Fruit fly (Drosophila melanogaster) whole organism, embryonic: ENCODE measurements around the gene CG32246.

Source experiments
- Abd-B ChIP-seq: fragments of 200-800 bp; sonication (Bioruptor generic); optimal IDR thresholded peaks from 2 replicates; lab custom pipeline; 2018; ENCODE audit warnings: missing biosample characterization, mild to moderate bottlenecking, missing genetic modification characterization, moderate library complexity
- Aef1 ChIP-seq: fragments of 200-800 bp; sonication (Bioruptor generic); IDR thresholded peaks from 3 replicates; pipeline ENCODE4 v1.3.6; 2022; ENCODE audit warnings: missing biosample characterization, missing genetic modification characterization
- Blimp-1 ChIP-seq: fragments of 200-800 bp; sonication (Bioruptor generic); optimal IDR thresholded peaks from 3 replicates; lab custom pipeline; 2018; ENCODE audit warnings: missing biosample characterization, missing genetic modification characterization, mild to moderate bottlenecking, moderate library complexity, missing genetic modification reagents
- CG10321 ChIP-seq: fragments of 200-800 bp; sonication (Bioruptor generic); IDR thresholded peaks from 2 replicates; pipeline ENCODE4 v1.3.6; 2022; ENCODE audit warnings: missing biosample characterization, missing genetic modification characterization
- CG10565 ChIP-seq: fragments of 200-800 bp; sonication (Bioruptor generic); optimal IDR thresholded peaks from 3 replicates; lab custom pipeline; 2016; ENCODE audit warnings: missing biosample characterization, mild to moderate bottlenecking, missing genetic modification characterization
- CG10654 ChIP-seq: fragments of 200-800 bp; sonication (Bioruptor generic); optimal IDR thresholded peaks from 2 replicates; lab custom pipeline; 2016; ENCODE audit warnings: missing biosample characterization, missing genetic modification characterization
- CG11723 ChIP-seq: fragments of 200-800 bp; sonication (Bioruptor generic); optimal IDR thresholded peaks from 2 replicates; lab custom pipeline; 2017; ENCODE audit warnings: missing biosample characterization, mild to moderate bottlenecking, missing genetic modification characterization
- CG12071 ChIP-seq: fragments of 200-800 bp; sonication (Bioruptor generic); optimal IDR thresholded peaks from 3 replicates; lab custom pipeline; 2018; ENCODE audit warnings: missing biosample characterization, mild to moderate bottlenecking, missing genetic modification characterization
- CG13123 ChIP-seq: fragments of 200-800 bp; sonication (Bioruptor generic); optimal IDR thresholded peaks from 2 replicates; lab custom pipeline; 2016; ENCODE audit warnings: missing biosample characterization, missing genetic modification characterization
- CG13424 ChIP-seq: fragments of 200-800 bp; sonication (Bioruptor generic); optimal IDR thresholded peaks from 2 replicates; lab custom pipeline; 2019; ENCODE audit warnings: missing biosample characterization, mild to moderate bottlenecking, missing genetic modification characterization, moderate library complexity
- CG13775 ChIP-seq: fragments of 200-800 bp; sonication (Bioruptor generic); optimal IDR thresholded peaks from 3 replicates; lab custom pipeline; 2017; ENCODE audit warnings: missing biosample characterization, mild to moderate bottlenecking, missing genetic modification characterization
- CG1602 ChIP-seq: fragments of 200-800 bp; sonication (Bioruptor generic); optimal IDR thresholded peaks from 3 replicates; lab custom pipeline; 2016; ENCODE audit warnings: missing biosample characterization, missing genetic modification characterization
- CG17186 ChIP-seq: fragments of 200-800 bp; sonication (Bioruptor generic); optimal IDR thresholded peaks from 3 replicates; lab custom pipeline; 2017; ENCODE audit warnings: missing biosample characterization, missing genetic modification reagents, missing genetic modification characterization
- CG17359 ChIP-seq: fragments of 200-800 bp; sonication (Bioruptor generic); optimal IDR thresholded peaks from 3 replicates; lab custom pipeline; 2018; ENCODE audit warnings: missing biosample characterization, mild to moderate bottlenecking, missing genetic modification characterization, moderate library complexity
- CG18476 ChIP-seq: fragments of 200-800 bp; sonication (Bioruptor generic); optimal IDR thresholded peaks from 2 replicates; lab custom pipeline; 2016; ENCODE audit warnings: missing biosample characterization, mild to moderate bottlenecking, missing genetic modification characterization
- CG32772 ChIP-seq: fragments of 200-800 bp; sonication (Bioruptor generic); IDR thresholded peaks from 2 replicates; pipeline ENCODE4 v1.3.6; 2022; ENCODE audit warnings: missing biosample characterization, missing genetic modification characterization
- CG5245 ChIP-seq: fragments of 200-800 bp; sonication (Bioruptor generic); optimal IDR thresholded peaks from 3 replicates; lab custom pipeline; 2016; ENCODE audit warnings: missing biosample characterization, missing genetic modification characterization
- CG7271 ChIP-seq: fragments of 200-800 bp; sonication (Bioruptor generic); optimal IDR thresholded peaks from 2 replicates; lab custom pipeline; 2018; ENCODE audit warnings: missing biosample characterization, mild to moderate bottlenecking, missing genetic modification characterization, moderate library complexity
- CG7372 ChIP-seq: fragments of 200-800 bp; sonication (Bioruptor generic); IDR thresholded peaks from 2 replicates; pipeline ENCODE4 v1.3.6; 2022; ENCODE audit warnings: missing biosample characterization, missing genetic modification characterization
- CG7745 ChIP-seq: fragments of 200-800 bp; sonication (Bioruptor generic); optimal IDR thresholded peaks from 2 replicates; lab custom pipeline; 2018; ENCODE audit warnings: missing biosample characterization, mild to moderate bottlenecking, missing genetic modification characterization, moderate library complexity
- CG8388 ChIP-seq: fragments of 200-800 bp; sonication (Bioruptor generic); optimal IDR thresholded peaks from 2 replicates; lab custom pipeline; 2019; ENCODE audit warnings: missing biosample characterization, mild to moderate bottlenecking, missing genetic modification characterization, moderate library complexity
- CG9609 ChIP-seq: fragments of 200-800 bp; sonication (Bioruptor generic); optimal IDR thresholded peaks from 3 replicates; lab custom pipeline; 2016; ENCODE audit warnings: missing biosample characterization, missing genetic modification characterization
- CG9797 ChIP-seq: fragments of 200-800 bp; sonication (Bioruptor generic); optimal IDR thresholded peaks from 3 replicates; lab custom pipeline; 2018; ENCODE audit warnings: missing biosample characterization, mild to moderate bottlenecking, missing genetic modification characterization
- CoRest ChIP-seq: fragments of 200-800 bp; sonication (Bioruptor generic); optimal IDR thresholded peaks from 3 replicates; lab custom pipeline; 2018; ENCODE audit warnings: missing biosample characterization, mild to moderate bottlenecking, missing genetic modification characterization, moderate library complexity
- D19A ChIP-seq: fragments of 200-800 bp; optimal IDR thresholded peaks from 3 replicates; lab custom pipeline; 2019; ENCODE audit warnings: missing biosample characterization, mild to moderate bottlenecking, missing genetic modification characterization, moderate library complexity
- Drgx ChIP-seq: fragments of 200-800 bp; sonication (Bioruptor generic); IDR thresholded peaks from 2 replicates; pipeline ENCODE4 v1.3.6; 2022; ENCODE audit warnings: missing biosample characterization, missing genetic modification characterization
- ERR ChIP-seq: fragments of 200-800 bp; sonication (Bioruptor generic); optimal IDR thresholded peaks from 2 replicates; lab custom pipeline; 2016; ENCODE audit warnings: missing biosample characterization, missing genetic modification characterization
- Eip74EF ChIP-seq, 2 experiments: fragments of 200-800 bp in 1 of 2; fragments of >200 bp in 1 of 2; sonication (Bioruptor generic) in 1 of 2; optimal IDR thresholded peaks; 2 replicates each; lab custom pipeline; 2017 to 2019; ENCODE audit warnings: missing biosample characterization in 2 of 2, missing genetic modification characterization in 2 of 2, mild to moderate bottlenecking in 1 of 2, moderate library complexity in 1 of 2
- Elba2 ChIP-seq: fragments of 200-800 bp; sonication (Bioruptor generic); optimal IDR thresholded peaks from 3 replicates; lab custom pipeline; 2016; ENCODE audit warnings: missing biosample characterization, missing genetic modification characterization
- Fer3 ChIP-seq: fragments of 200-800 bp; sonication (Bioruptor generic); optimal IDR thresholded peaks from 2 replicates; lab custom pipeline; 2018; ENCODE audit warnings: missing biosample characterization, mild to moderate bottlenecking, missing genetic modification characterization, moderate library complexity
- Hand ChIP-seq: fragments of 200-800 bp; sonication (Bioruptor generic); optimal IDR thresholded peaks from 2 replicates; lab custom pipeline; 2017; ENCODE audit warnings: mild to moderate bottlenecking, missing biosample characterization, missing genetic modification reagents, missing genetic modification characterization
- Hsf ChIP-seq: fragments of 200-800 bp; sonication (Bioruptor generic); optimal IDR thresholded peaks from 3 replicates; lab custom pipeline; 2016; ENCODE audit warnings: missing biosample characterization, missing genetic modification characterization
- Meics ChIP-seq: fragments of 200-800 bp; sonication (Bioruptor generic); optimal IDR thresholded peaks from 2 replicates; lab custom pipeline; 2017; ENCODE audit warnings: missing biosample characterization, mild to moderate bottlenecking, missing genetic modification characterization
- Mes4 ChIP-seq: fragments of 200-800 bp; sonication (Bioruptor generic); optimal IDR thresholded peaks from 2 replicates; lab custom pipeline; 2016; ENCODE audit warnings: missing biosample characterization, missing genetic modification characterization
- abd-A ChIP-seq: fragments of 200-800 bp; sonication (Bioruptor generic); optimal IDR thresholded peaks from 3 replicates; lab custom pipeline; 2019; ENCODE audit warnings: missing biosample characterization, mild to moderate bottlenecking, missing genetic modification characterization, moderate library complexity
- chn ChIP-seq: fragments of 200-800 bp; sonication (Bioruptor generic); optimal IDR thresholded peaks from 2 replicates; lab custom pipeline; 2016; ENCODE audit warnings: missing biosample characterization, missing genetic modification characterization
- dysf ChIP-seq: fragments of 200-800 bp; sonication (Bioruptor generic); IDR thresholded peaks from 3 replicates; pipeline ENCODE4 v1.3.6; 2022; ENCODE audit warnings: missing biosample characterization, missing genetic modification characterization
- ham ChIP-seq: fragments of 200-800 bp; sonication (Bioruptor generic); IDR thresholded peaks from 2 replicates; pipeline ENCODE4 v1.3.6; 2022; ENCODE audit warnings: missing biosample characterization, missing genetic modification characterization
- jigr1 ChIP-seq: fragments of 200-800 bp; sonication (Bioruptor generic); IDR thresholded peaks from 3 replicates; pipeline ENCODE4 v1.3.6; 2022; ENCODE audit warnings: missing biosample characterization, missing genetic modification characterization
- lab ChIP-seq: fragments of 200-800 bp; sonication (Bioruptor generic); optimal IDR thresholded peaks from 3 replicates; lab custom pipeline; 2017; ENCODE audit warnings: missing biosample characterization, missing genetic modification characterization, mild to moderate bottlenecking, moderate library complexity, missing genetic modification reagents
- lov ChIP-seq, 2 experiments: fragments of 200-800 bp in 1 of 2; fragments of >200 bp in 1 of 2; sonication (Bioruptor generic) in 1 of 2; IDR thresholded peaks in 1 of 2; optimal IDR thresholded peaks in 1 of 2; 2 replicates in 1 of 2; 3 replicates in 1 of 2; pipeline versions ENCODE4 v1.3.6 to Lab custom; 2017 to 2022; ENCODE audit warnings: missing biosample characterization in 1 of 2, missing genetic modification characterization in 1 of 2
- maf-S ChIP-seq: fragments of 200-800 bp; sonication (Bioruptor generic); optimal IDR thresholded peaks from 2 replicates; lab custom pipeline; 2016; ENCODE audit warnings: missing biosample characterization, missing genetic modification characterization
- mam ChIP-seq: fragments of 200-800 bp; sonication (Bioruptor generic); optimal IDR thresholded peaks from 3 replicates; lab custom pipeline; 2016; ENCODE audit warnings: missing biosample characterization, missing genetic modification characterization
- pan ChIP-seq, 4 experiments: fragments of >200 bp in 3 of 4; fragments of 200-800 bp in 1 of 4; sonication (Bioruptor generic) in 1 of 4; optimal IDR thresholded peaks in 3 of 4; IDR thresholded peaks in 1 of 4; 2 replicates each; pipeline versions ENCODE4 v1.3.6 to Lab custom; 2017 to 2022; ENCODE audit warnings: missing biosample characterization in 2 of 4, missing genetic modification characterization in 2 of 4, mixed read lengths in 1 of 4
- peb ChIP-seq: fragments of 200-800 bp; sonication (Bioruptor generic); IDR thresholded peaks from 2 replicates; pipeline ENCODE4 v1.3.6; 2022; ENCODE audit warnings: missing biosample characterization, missing genetic modification characterization
- pfk ChIP-seq: fragments of 200-800 bp; sonication (Bioruptor generic); optimal IDR thresholded peaks from 2 replicates; lab custom pipeline; 2018; ENCODE audit warnings: missing biosample characterization, mild to moderate bottlenecking, missing genetic modification characterization, moderate library complexity
- pho ChIP-seq: fragments of 200-800 bp; sonication (Bioruptor generic); optimal IDR thresholded peaks from 2 replicates; lab custom pipeline; 2016; ENCODE audit warnings: missing biosample characterization, missing genetic modification characterization
- ranshi ChIP-seq: fragments of 200-800 bp; sonication (Bioruptor generic); IDR thresholded peaks from 2 replicates; pipeline ENCODE4 v1.3.6; 2022; ENCODE audit warnings: missing biosample characterization, missing genetic modification characterization
- unpg ChIP-seq: fragments of 200-800 bp; sonication (Bioruptor generic); optimal IDR thresholded peaks from 3 replicates; lab custom pipeline; 2018; ENCODE audit warnings: missing biosample characterization, mild to moderate bottlenecking, missing genetic modification characterization, moderate library complexity

The CG32246 gene

DNA sequence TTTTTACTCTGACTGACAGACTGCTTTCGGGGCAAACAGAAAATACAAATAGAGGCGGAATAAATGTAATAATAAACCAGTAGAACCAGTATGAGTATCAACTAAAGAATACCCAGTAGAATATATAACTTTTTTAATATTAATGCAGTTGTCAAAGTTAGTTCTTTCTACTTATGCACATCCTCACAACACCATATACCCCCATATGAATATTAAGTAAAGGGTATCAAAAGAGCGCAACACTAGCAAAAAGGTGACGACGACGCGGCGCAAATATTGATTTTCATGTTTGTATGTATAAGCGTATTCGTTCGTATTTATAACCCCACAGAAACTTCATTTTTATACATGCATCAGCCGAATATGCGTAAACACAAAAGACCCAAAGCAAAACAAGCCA, 7.9 kb upstream of the CG32246 start (continued):
- TF ChIP-seq Eip74EF (GFP tag; optimal IDR thresholded peaks at IDR 0.05; lab: Kevin White, UChicago): peak in 1 of 2 experiments; percentile 98
- peak; percentile 97 for TF ChIP-seq lab (GFP tag; lab: Kevin White, UChicago)
- peak; percentile 90 for TF ChIP-seq CG18476 (GFP tag; lab: Kevin White, UChicago)
- peak; percentile 89 for TF ChIP-seq chn
- peak; percentile 86 for TF ChIP-seq CG11723
- no peak for TF ChIP-seq CG7745 (tag; lab: Kevin White, UChicago)
- peak; percentile 91 for TF ChIP-seq Abd-B (GFP tag; lab: Kevin White, UChicago)
- TF ChIP-seq ERR: peak; percentile 56
- TF ChIP-seq CG32772 (GFP tag; lab: Robert Waterston, UW): peak; percentile 92
- peak; percentile 71 for TF ChIP-seq CG10321 (GFP tag; lab: Robert Waterston, UW)
- TF ChIP-seq ranshi: peak; percentile 92
- TF ChIP-seq D19A (tag; lab: Kevin White, UChicago): peak; percentile 93
- TF ChIP-seq Hand (GFP tag; lab: Kevin White, UChicago): peak; percentile 72
- TF ChIP-seq jigr1 (GFP tag; lab: Robert Waterston, UW): peak; percentile 69; the same call in 2 of the 3 replicates
- peak; percentile 74 for TF ChIP-seq pho
- peak; percentile 89 for TF ChIP-seq CG13775
- TF ChIP-seq CG8388 (GFP tag; lab: Kevin White, UChicago): peak; percentile 87
- TF ChIP-seq CG17359: peak; percentile 97
- peak; percentile 91 for TF ChIP-seq Hsf (GFP tag; lab: Kevin White, UChicago)
- TF ChIP-seq ham (GFP tag; lab: Robert Waterston, UW): no peak
- TF ChIP-seq Meics: peak; percentile 93
- peak; percentile 14 for TF ChIP-seq Elba2 (GFP tag; lab: Kevin White, UChicago)
- peak; percentile 93 for TF ChIP-seq Fer3 (tag; lab: Kevin White, UChicago)
- peak; percentile 94 for TF ChIP-seq CoRest (tag; lab: Kevin White, UChicago)
- peak; percentile 92 for TF ChIP-seq peb (GFP tag; lab: Robert Waterston, UW)
- TF ChIP-seq Drgx (GFP tag; lab: Robert Waterston, UW): peak; percentile 89
- peak; percentile 67 for TF ChIP-seq maf-S (GFP tag; lab: Kevin White, UChicago)
- peak; percentile 68 for TF ChIP-seq CG10565 (GFP tag; lab: Kevin White, UChicago)
- peak; percentile 92 for TF ChIP-seq CG7372 (GFP tag; lab: Robert Waterston, UW)
- TF ChIP-seq Mes4 (GFP tag; lab: Kevin White, UChicago): peak; percentile 74
- peak; percentile 81 for TF ChIP-seq CG1602 (GFP tag; lab: Kevin White, UChicago)
- peak; percentile 91 for TF ChIP-seq CG7271
- peak; percentile 88 for TF ChIP-seq Aef1 (GFP tag; lab: Robert Waterston, UW)
- TF ChIP-seq CG13123: peak; percentile 84
- peak; percentile 89 for TF ChIP-seq CG17186 (GFP tag; lab: Kevin White, UChicago)
- TF ChIP-seq CG13424 (tag; lab: Kevin White, UChicago): peak; percentile 93
- peak; percentile 58 for TF ChIP-seq abd-A (tag; lab: Kevin White, UChicago)
- peak in 1 of 2 experiments; percentile 55 for TF ChIP-seq pan (optimal IDR thresholded peaks at IDR 0.05; lab: Kevin White, UChicago)
- peak in 1 of 2 experiments; percentile 97 for TF ChIP-seq pan (GFP tag; optimal IDR thresholded peaks at IDR 0.05 in 1 of 2, IDR thresholded peaks at IDR 0.05 in 1 of 2)
- TF ChIP-seq CG9797: peak; percentile 38
- peak; percentile 95 for TF ChIP-seq CG5245 (GFP tag; lab: Kevin White, UChicago)
- TF ChIP-seq CG12071: peak; percentile 91
- peak; percentile 96 for TF ChIP-seq dysf
- TF ChIP-seq CG9609 (GFP tag; lab: Kevin White, UChicago): peak; percentile 74
- TF ChIP-seq mam (GFP tag; lab: Kevin White, UChicago): peak; percentile 88
- TF ChIP-seq unpg (GFP tag; lab: Kevin White, UChicago): peak; percentile 92
- TF ChIP-seq pfk (GFP tag; lab: Kevin White, UChicago): peak; percentile 31
- no peak for TF ChIP-seq lov (optimal IDR thresholded peaks at IDR 0.05; lab: Kevin White, UChicago)
- peak; percentile 90 for TF ChIP-seq lov (GFP tag; IDR thresholded peaks at IDR 0.05; lab: Robert Waterston, UW)
- TF ChIP-seq Blimp-1 (GFP tag; lab: Kevin White, UChicago): peak; percentile 94
- TF ChIP-seq CG10654 (GFP tag; lab: Kevin White, UChicago): peak; percentile 91
